Worm (Caenorhabditis elegans) whole organism, young adult: ENCODE measurements around the gene F38B6.2.
A peak's percentile ranks its signal among the peaks of the same experiment; 100 is the strongest.

Experiments
- B0261.1 ChIP-seq: sonication (generic microtip); optimal IDR thresholded peaks from 2 replicates; lab custom pipeline; 2016; ENCODE audit warnings: mild to moderate bottlenecking, missing genetic modification characterization, moderate library complexity, missing compliant biosample characterization
- B0336.3 ChIP-seq: fragments of 200-800 bp; sonication (Bioruptor generic); IDR thresholded peaks from 2 replicates; pipeline ENCODE4 v1.3.6; 2022; ENCODE audit warnings: missing genetic modification characterization, missing compliant biosample characterization
- C06A6.2 ChIP-seq: fragments of 200-800 bp; sonication (Bioruptor generic); conservative IDR thresholded peaks from 2 replicates; pipeline ENCODE4 v1.3.6; 2022; ENCODE audit warnings: missing genetic modification characterization, missing compliant biosample characterization
- K12H6.12 ChIP-seq: fragments of 200-800 bp; sonication (Bioruptor generic); optimal IDR thresholded peaks from 2 replicates; lab custom pipeline; 2018; ENCODE audit warnings: mild to moderate bottlenecking, missing genetic modification characterization, missing compliant biosample characterization
- T07F8.4 ChIP-seq: sonication (generic microtip); optimal IDR thresholded peaks from 2 replicates; lab custom pipeline; 2016; ENCODE audit warnings: mild to moderate bottlenecking, missing genetic modification characterization, moderate library complexity, missing compliant biosample characterization
- T26A5.8 ChIP-seq: sonication (generic microtip); optimal IDR thresholded peaks from 2 replicates; lab custom pipeline; 2016; ENCODE audit warnings: missing genetic modification characterization, missing compliant biosample characterization
- Y56A3A.18 ChIP-seq: fragments of 200-800 bp; sonication (Bioruptor generic); IDR thresholded peaks from 2 replicates; pipeline ENCODE4 v1.3.6; 2022; ENCODE audit warnings: missing genetic modification reagents, missing genetic modification characterization, missing compliant biosample characterization
- Y67H2A.10 ChIP-seq: fragments of 200-800 bp; sonication (Bioruptor generic); conservative IDR thresholded peaks from 2 replicates; pipeline ENCODE4 v1.3.6; 2022; ENCODE audit warnings: missing genetic modification reagents, missing genetic modification characterization, missing compliant biosample characterization
- Y79H2A.3 ChIP-seq: fragments of 200-800 bp; sonication (Bioruptor generic); conservative IDR thresholded peaks from 2 replicates; pipeline ENCODE4 v1.3.6; 2022; ENCODE audit warnings: missing genetic modification reagents, missing genetic modification characterization, missing compliant biosample characterization
- ZK185.1 ChIP-seq: sonication (generic microtip); optimal IDR thresholded peaks from 2 replicates; lab custom pipeline; 2016; ENCODE audit warnings: mild to moderate bottlenecking, missing genetic modification characterization, missing compliant biosample characterization; ENCODE audit not compliant: poor library complexity, severe bottlenecking
- ama-1 ChIP-seq, 3 experiments: fragments of 150-350 bp in 1 of 3; sonication (generic microtip) in 2 of 3; optimal IDR thresholded peaks; 2 replicates each; lab custom pipeline; 2014 to 2018; ENCODE audit warnings: missing biosample characterization in 2 of 3, missing genetic modification characterization in 2 of 3, missing genetic modification reagents in 2 of 3
- attf-3 ChIP-seq: fragments of 200-800 bp; sonication (Bioruptor generic); conservative IDR thresholded peaks from 2 replicates; pipeline ENCODE4 v1.3.6; 2022; ENCODE audit warnings: missing genetic modification reagents, missing genetic modification characterization, missing compliant biosample characterization
- attf-6 ChIP-seq: fragments of 200-800 bp; sonication (Bioruptor generic); IDR thresholded peaks from 2 replicates; pipeline ENCODE4 v1.3.6; 2022; ENCODE audit warnings: missing genetic modification reagents, missing genetic modification characterization, missing compliant biosample characterization
- bed-1 ChIP-seq: fragments of 200-800 bp; sonication (Bioruptor generic); IDR thresholded peaks from 2 replicates; pipeline ENCODE4 v1.3.6; 2022; ENCODE audit warnings: missing genetic modification reagents, missing genetic modification characterization, missing compliant biosample characterization
- bed-2 ChIP-seq: fragments of 200-800 bp; sonication (Bioruptor generic); IDR thresholded peaks from 2 replicates; pipeline ENCODE4 v1.3.6; 2022; ENCODE audit warnings: missing genetic modification reagents, missing genetic modification characterization, missing compliant biosample characterization
- ccch-3 ChIP-seq: fragments of 200-800 bp; sonication (Bioruptor generic); optimal IDR thresholded peaks from 2 replicates; lab custom pipeline; 2018; ENCODE audit warnings: mild to moderate bottlenecking, missing genetic modification characterization, missing compliant biosample characterization
- cebp-1 ChIP-seq, 2 experiments: fragments of 200-800 bp in 1 of 2; sonication (Bioruptor generic) in 1 of 2; sonication (generic microtip) in 1 of 2; IDR thresholded peaks in 1 of 2; optimal IDR thresholded peaks in 1 of 2; 2 replicates each; pipeline versions ENCODE4 v1.3.6 to Lab custom; 2017 to 2022; ENCODE audit warnings: missing compliant biosample characterization in 2 of 2, missing genetic modification characterization in 2 of 2, mild to moderate bottlenecking in 1 of 2, missing genetic modification reagents in 1 of 2, moderate library complexity in 1 of 2
- ceh-79 ChIP-seq: sonication (generic microtip); optimal IDR thresholded peaks from 2 replicates; lab custom pipeline; 2017; ENCODE audit warnings: mild to moderate bottlenecking, missing genetic modification characterization, missing compliant biosample characterization
- efl-1 ChIP-seq: fragments of 150-350 bp; optimal IDR thresholded peaks from 2 replicates; lab custom pipeline; 2014; ENCODE audit warnings: missing biosample characterization, missing genetic modification reagents, missing genetic modification characterization
- egl-44 ChIP-seq: fragments of 200-800 bp; sonication (Bioruptor generic); IDR thresholded peaks from 2 replicates; pipeline ENCODE4 v1.3.6; 2022; ENCODE audit warnings: missing genetic modification reagents, missing genetic modification characterization, missing compliant biosample characterization
- gei-17 ChIP-seq: fragments of 200-800 bp; sonication (Bioruptor generic); optimal IDR thresholded peaks from 2 replicates; lab custom pipeline; 2018; ENCODE audit warnings: mild to moderate bottlenecking, missing genetic modification characterization, missing compliant biosample characterization
- him-1 ChIP-seq: sonication (generic microtip); optimal IDR thresholded peaks from 2 replicates; lab custom pipeline; 2016; ENCODE audit warnings: missing genotype, missing genetic modification reagents, missing genetic modification characterization, missing compliant biosample characterization
- hmg-1.2 ChIP-seq: fragments of 200-800 bp; sonication (Bioruptor generic); IDR thresholded peaks from 2 replicates; pipeline ENCODE4 v1.3.6; 2022; ENCODE audit warnings: missing genetic modification reagents, missing genetic modification characterization, missing compliant biosample characterization
- hrde-1 ChIP-seq: sonication (generic microtip); optimal IDR thresholded peaks from 2 replicates; lab custom pipeline; 2016; ENCODE audit warnings: missing genetic modification characterization, mild to moderate bottlenecking, missing compliant biosample characterization, moderate library complexity, missing genotype, missing genetic modification reagents, borderline replicate concordance
- let-526 ChIP-seq: fragments of 200-800 bp; sonication (Bioruptor generic); IDR thresholded peaks from 2 replicates; pipeline ENCODE4 v1.3.6; 2022; ENCODE audit warnings: missing genetic modification reagents, missing genetic modification characterization, missing compliant biosample characterization
- let-607 ChIP-seq, 2 experiments: fragments of 200-800 bp in 1 of 2; sonication (Bioruptor generic) in 1 of 2; sonication (generic microtip) in 1 of 2; optimal IDR thresholded peaks; 2 replicates each; lab custom pipeline; 2016 to 2018; ENCODE audit warnings: mild to moderate bottlenecking in 2 of 2, missing compliant biosample characterization in 2 of 2, missing genetic modification characterization in 2 of 2, moderate library complexity in 2 of 2, missing genotype in 1 of 2
- lin-26 ChIP-seq: fragments of 200-800 bp; sonication (Bioruptor generic); IDR thresholded peaks from 2 replicates; pipeline ENCODE4 v1.3.6; 2022; ENCODE audit warnings: missing genetic modification reagents, missing genetic modification characterization, missing compliant biosample characterization
- lin-35 ChIP-seq, 3 experiments: fragments of 150-350 bp in 2 of 3; sonication (generic microtip) in 1 of 3; optimal IDR thresholded peaks; 2 replicates each; lab custom pipeline; 2014 to 2018; ENCODE audit warnings: missing biosample characterization in 3 of 3, missing genetic modification characterization in 3 of 3, missing genetic modification reagents in 3 of 3
- lin-40 ChIP-seq: sonication (generic microtip); optimal IDR thresholded peaks from 2 replicates; lab custom pipeline; 2016; ENCODE audit warnings: missing genetic modification characterization, mild to moderate bottlenecking, missing compliant biosample characterization, missing genotype, missing genetic modification reagents
- lir-1 ChIP-seq: fragments of 200-800 bp; sonication (Bioruptor generic); conservative IDR thresholded peaks from 2 replicates; pipeline ENCODE4 v1.3.6; 2022; ENCODE audit warnings: missing genetic modification reagents, missing genetic modification characterization, missing compliant biosample characterization
- lsl-1 ChIP-seq: fragments of 200-800 bp; sonication (Bioruptor generic); optimal IDR thresholded peaks from 2 replicates; lab custom pipeline; 2018; ENCODE audit warnings: mild to moderate bottlenecking, missing genetic modification characterization, moderate library complexity, missing compliant biosample characterization
- madf-8 ChIP-seq: fragments of 200-800 bp; sonication (Bioruptor generic); conservative IDR thresholded peaks from 2 replicates; pipeline ENCODE4 v1.3.6; 2022; ENCODE audit warnings: missing genetic modification reagents, missing genetic modification characterization, missing compliant biosample characterization
- mcd-1 ChIP-seq: fragments of 200-800 bp; sonication (Bioruptor generic); IDR thresholded peaks from 2 replicates; pipeline ENCODE4 v1.3.6; 2022; ENCODE audit warnings: missing genetic modification reagents, missing genetic modification characterization, missing compliant biosample characterization
- mes-4 ChIP-seq: sonication (generic microtip); optimal IDR thresholded peaks from 2 replicates; lab custom pipeline; 2016; ENCODE audit warnings: missing genotype, missing genetic modification characterization, missing compliant biosample characterization
- nfyb-1 ChIP-seq: fragments of 200-800 bp; sonication (Bioruptor generic); IDR thresholded peaks from 2 replicates; pipeline ENCODE4 v1.3.6; 2022; ENCODE audit warnings: missing genetic modification reagents, missing genetic modification characterization, missing compliant biosample characterization
- nhr-90 ChIP-seq: sonication (generic microtip); optimal IDR thresholded peaks from 2 replicates; lab custom pipeline; 2016; ENCODE audit warnings: missing genotype, mild to moderate bottlenecking, missing genetic modification characterization, missing compliant biosample characterization
- repo-1 ChIP-seq: sonication (generic microtip); optimal IDR thresholded peaks from 2 replicates; lab custom pipeline; 2017; ENCODE audit warnings: mild to moderate bottlenecking, missing genetic modification characterization, missing compliant biosample characterization
- snpc-4 ChIP-seq, 5 experiments: fragments of 150-350 bp in 1 of 5; sonication (generic microtip) in 4 of 5; optimal IDR thresholded peaks; 2 replicates each; lab custom pipeline; 2014 to 2018; ENCODE audit warnings: missing genetic modification characterization in 5 of 5, missing biosample characterization in 3 of 5, antibody characterized with exemption in 2 of 5, mild to moderate bottlenecking in 2 of 5, missing compliant biosample characterization in 2 of 5, missing genotype in 2 of 5, moderate library complexity in 2 of 5, missing genetic modification reagents in 1 of 5
- tbx-9 ChIP-seq: sonication (generic microtip); optimal IDR thresholded peaks from 2 replicates; lab custom pipeline; 2016; ENCODE audit warnings: borderline replicate concordance, missing genetic modification characterization, inconsistent platforms, missing compliant biosample characterization
- unc-62 ChIP-seq: fragments of 150-350 bp; optimal IDR thresholded peaks from 2 replicates; lab custom pipeline; 2014; ENCODE audit warnings: missing biosample characterization, missing genetic modification reagents, missing genetic modification characterization
- ztf-18 ChIP-seq: sonication (generic microtip); optimal IDR thresholded peaks from 2 replicates; lab custom pipeline; 2016; ENCODE audit warnings: missing genotype, mild to moderate bottlenecking, missing genetic modification characterization, missing compliant biosample characterization
- ztf-26 ChIP-seq: sonication (generic microtip); optimal IDR thresholded peaks from 2 replicates; lab custom pipeline; 2017; ENCODE audit warnings: missing genetic modification characterization, missing compliant biosample characterization
- ztf-3 ChIP-seq: fragments of 200-800 bp; sonication (Bioruptor generic); optimal IDR thresholded peaks from 2 replicates; lab custom pipeline; 2018; ENCODE audit warnings: mild to moderate bottlenecking, missing genetic modification characterization, missing compliant biosample characterization

Gene F38B6.2

ce11 chrX:6749124-6749822 is 50.9 kb downstream of the F38B6.2 start (continued):
- no peak for TF ChIP-seq attf-6 (GFP tag; lab: Robert Waterston, UW)
- TF ChIP-seq ZK185.1: no peak
- TF ChIP-seq snpc-4 (GFP tag; optimal IDR thresholded peaks at IDR 0.05; lab: Kevin White, UChicago): no peak
- TF ChIP-seq snpc-4 (tag; optimal IDR thresholded peaks at IDR 0.05; lab: Kevin White, UChicago): peak in 2 of 4 experiments; percentile 1 to 31
- TF ChIP-seq ccch-3 (GFP tag; lab: Kevin White, UChicago): no peak
- TF ChIP-seq bed-2 (GFP tag; lab: Robert Waterston, UW): no peak
- TF ChIP-seq ama-1 (optimal IDR thresholded peaks at IDR 0.05; lab: Kevin White, UChicago): peak; percentile 32
- no peak for TF ChIP-seq ama-1 (GFP tag; optimal IDR thresholded peaks at IDR 0.05; lab: Kevin White, UChicago)
- TF ChIP-seq cebp-1 (GFP tag; IDR thresholded peaks at IDR 0.05; lab: Robert Waterston, UW): 0 out of 2 replicates have a peak, but pooled peaks have one; percentile 16
- peak; percentile 73 for TF ChIP-seq cebp-1 (tag; optimal IDR thresholded peaks at IDR 0.05; lab: Kevin White, UChicago)
- peak; percentile 74; the same call in 1 of the 2 replicates for TF ChIP-seq let-526 (GFP tag; lab: Robert Waterston, UW)
- TF ChIP-seq nfyb-1 (GFP tag; lab: Robert Waterston, UW): peak; percentile 88
- peak; percentile 81 for TF ChIP-seq lin-40 (tag; lab: Kevin White, UChicago)
- peak; percentile 65 for TF ChIP-seq repo-1 (tag; lab: Kevin White, UChicago)
- TF ChIP-seq gei-17 (GFP tag; lab: Kevin White, UChicago): peak; percentile 25
- peak in 1 of 3 experiments; percentile 41 for TF ChIP-seq lin-35 (GFP tag; optimal IDR thresholded peaks at IDR 0.05; lab: Kevin White, UChicago)
- TF ChIP-seq T26A5.8 (tag; lab: Kevin White, UChicago): no peak

- no peak for TF ChIP-seq lir-1 (GFP tag; lab: Robert Waterston, UW)
- no peak for TF ChIP-seq tbx-9 (tag; lab: Kevin White, UChicago)
- no peak for TF ChIP-seq T26A5.8 (tag; lab: Kevin White, UChicago)
- no peak for TF ChIP-seq unc-62
- no peak for TF ChIP-seq let-607 (tag; optimal IDR thresholded peaks at IDR 0.05; lab: Kevin White, UChicago)
- TF ChIP-seq ceh-79 (tag; lab: Kevin White, UChicago): no peak
- no peak for TF ChIP-seq nhr-90
- no peak for TF ChIP-seq ztf-18 (tag; lab: Kevin White, UChicago)
- TF ChIP-seq T07F8.4 (tag; lab: Kevin White, UChicago): no peak
- TF ChIP-seq hrde-1 (tag; lab: Kevin White, UChicago): no peak
- TF ChIP-seq him-1 (tag; lab: Kevin White, UChicago): no peak
- TF ChIP-seq Y56A3A.18 (GFP tag; lab: Robert Waterston, UW): no peak
- peak; percentile 51; the same call in 1 of the 2 replicates for TF ChIP-seq lin-26 (GFP tag; lab: Robert Waterston, UW)
- TF ChIP-seq mes-4 (tag; lab: Kevin White, UChicago): no peak
- TF ChIP-seq lsl-1 (GFP tag; lab: Kevin White, UChicago): no peak
- TF ChIP-seq egl-44 (GFP tag; lab: Robert Waterston, UW): peak; percentile 73; the same call in 1 of the 2 replicates
- TF ChIP-seq efl-1 (GFP tag; lab: Kevin White, UChicago): no peak
- TF ChIP-seq B0336.3 (GFP tag; lab: Robert Waterston, UW): peak; percentile 84
- TF ChIP-seq Y79H2A.3 (GFP tag; lab: Robert Waterston, UW): no peak
- peak; percentile 83 for TF ChIP-seq C06A6.2 (GFP tag; lab: Robert Waterston, UW)
- TF ChIP-seq hmg-1.2: peak; percentile 61; the same call in 1 of the 2 replicates
- TF ChIP-seq ztf-26 (tag; lab: Kevin White, UChicago): peak; percentile 71
- no peak for TF ChIP-seq B0261.1 (tag; lab: Kevin White, UChicago)
- no peak for TF ChIP-seq attf-6 (GFP tag; lab: Robert Waterston, UW)
- TF ChIP-seq Y67H2A.10: no peak
- no peak for TF ChIP-seq attf-3 (GFP tag; lab: Robert Waterston, UW)
- no peak for TF ChIP-seq madf-8 (GFP tag; lab: Robert Waterston, UW)
- peak; percentile 86 for TF ChIP-seq K12H6.12 (tag; lab: Kevin White, UChicago)
- 0 out of 2 replicates have a peak, but pooled peaks have one; percentile 50 for TF ChIP-seq bed-1 (GFP tag; lab: Robert Waterston, UW)
- TF ChIP-seq ztf-3 (GFP tag; lab: Kevin White, UChicago): peak; percentile 66
- TF ChIP-seq mcd-1 (GFP tag; lab: Robert Waterston, UW): peak; percentile 43
- peak; percentile 62 for TF ChIP-seq nfyb-1 (GFP tag; lab: Robert Waterston, UW)
These were observed 51.8 kb downstream of the F38B6.2 start for ce11 chrX:6750145-6750544.
